Worm (Caenorhabditis elegans): ENCODE results near the gene enri-2.
A peak's percentile ranks its signal among the peaks of the same experiment; 100 is the strongest.

Gene enri-2

DNA sequence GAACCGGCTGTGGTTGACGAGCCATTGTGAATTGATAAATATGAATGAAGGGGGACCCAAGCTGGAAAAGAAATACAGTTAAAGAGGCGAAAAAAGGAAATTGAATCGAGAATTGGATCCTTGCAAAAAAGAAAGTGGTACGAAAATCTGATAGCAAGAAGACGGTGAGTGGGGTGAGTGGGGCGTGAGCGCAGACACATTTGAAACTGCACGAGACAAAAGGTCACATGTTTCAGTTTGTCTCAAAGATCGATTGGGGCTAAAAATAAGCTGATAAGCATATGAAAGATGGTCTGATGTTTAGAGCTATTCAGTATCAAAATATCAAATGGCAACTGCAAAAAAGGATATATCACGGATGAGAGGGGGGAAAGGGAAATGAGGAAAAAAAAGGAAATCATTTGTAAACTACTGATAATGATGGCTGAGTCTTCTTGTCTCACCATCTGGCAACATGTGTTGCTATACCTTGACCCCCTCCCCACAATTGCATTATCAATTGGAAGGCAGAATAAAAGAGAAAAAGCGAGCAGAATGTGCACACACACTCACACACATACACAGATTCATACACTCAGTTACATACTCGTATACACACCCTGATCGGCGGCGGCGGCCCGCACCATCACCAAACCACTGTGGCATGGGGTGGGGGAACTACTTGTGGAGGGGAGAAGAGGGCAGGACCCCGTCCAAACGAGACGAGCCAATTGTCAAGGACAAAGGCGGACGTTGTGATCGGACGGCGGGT, 41.7 kb upstream of the enri-2 start, which contains the start of gene M163.1:
TSS of gene M163.1 (minus strand) at position 25 of the 751 bp plus-strand sequence.
- TF ChIP-seq ceh-43 (GFP tag; optimal IDR thresholded peaks at IDR 0.05) (no peak), lin-32 (GFP tag; optimal IDR thresholded peaks at IDR 0.05) (peak; percentile 78), ham-2 (GFP tag; optimal IDR thresholded peaks at IDR 0.05) (peak; percentile 56), sptf-1 (tag; optimal IDR thresholded peaks at IDR 0.05) (peak; percentile 61), M03D4.4 (tag; optimal IDR thresholded peaks at IDR 0.05) (peak; percentile 59), tbx-8 (GFP tag; optimal IDR thresholded peaks at IDR 0.05) (peak; percentile 41), nhr-28 (tag; optimal IDR thresholded peaks at IDR 0.05) (no peak), mls-2 (tag; optimal IDR thresholded peaks at IDR 0.05) (peak; percentile 56), nhr-2 (tag; optimal IDR thresholded peaks at IDR 0.05) (peak; percentile 76), nhr-76 (tag; optimal IDR thresholded peaks at IDR 0.05) (no peak), hlh-1 (tag; optimal IDR thresholded peaks at IDR 0.05) (peak; percentile 66), drap-1 (GFP tag; optimal IDR thresholded peaks at IDR 0.05) (peak; percentile 35), ceh-83 (GFP tag; optimal IDR thresholded peaks at IDR 0.05) (peak; percentile 53), flh-1 (GFP tag; optimal IDR thresholded peaks at IDR 0.05) (no peak), unc-120 (tag; optimal IDR thresholded peaks at IDR 0.05; ENCODE audit: poor library complexity, severe bottlenecking) (peak; percentile 61), unc-62 (GFP tag; optimal IDR thresholded peaks at IDR 0.05) (peak; percentile 15), cnd-1 (tag; optimal IDR thresholded peaks at IDR 0.05) (peak; percentile 16), lsy-2 (tag; optimal IDR thresholded peaks at IDR 0.05) (no peak)

DNA sequence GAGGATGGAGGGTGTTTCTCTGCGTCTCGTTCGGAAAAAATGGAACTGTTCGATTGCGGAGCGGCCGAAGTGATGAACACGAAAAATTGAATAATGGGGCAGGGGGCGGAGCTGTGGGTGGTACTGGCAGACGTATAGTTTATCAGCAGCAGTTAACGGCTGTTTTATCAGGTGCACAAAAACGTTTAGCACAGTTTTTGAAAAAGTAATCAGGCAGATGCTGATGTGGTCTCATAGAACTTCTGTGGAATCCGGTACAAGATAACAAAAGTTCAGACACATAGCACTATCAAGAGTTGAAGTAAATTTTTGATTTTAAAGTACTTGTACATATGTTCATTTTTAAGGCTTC, 41.1 kb upstream of the enri-2 start:
- TF ChIP-seq nhr-28 (tag; optimal IDR thresholded peaks at IDR 0.05): no peak
- no peak for TF ChIP-seq unc-120 (tag; optimal IDR thresholded peaks at IDR 0.05; ENCODE audit: poor library complexity, severe bottlenecking)
- no peak for TF ChIP-seq nhr-237 (tag; optimal IDR thresholded peaks at IDR 0.05)

DNA sequence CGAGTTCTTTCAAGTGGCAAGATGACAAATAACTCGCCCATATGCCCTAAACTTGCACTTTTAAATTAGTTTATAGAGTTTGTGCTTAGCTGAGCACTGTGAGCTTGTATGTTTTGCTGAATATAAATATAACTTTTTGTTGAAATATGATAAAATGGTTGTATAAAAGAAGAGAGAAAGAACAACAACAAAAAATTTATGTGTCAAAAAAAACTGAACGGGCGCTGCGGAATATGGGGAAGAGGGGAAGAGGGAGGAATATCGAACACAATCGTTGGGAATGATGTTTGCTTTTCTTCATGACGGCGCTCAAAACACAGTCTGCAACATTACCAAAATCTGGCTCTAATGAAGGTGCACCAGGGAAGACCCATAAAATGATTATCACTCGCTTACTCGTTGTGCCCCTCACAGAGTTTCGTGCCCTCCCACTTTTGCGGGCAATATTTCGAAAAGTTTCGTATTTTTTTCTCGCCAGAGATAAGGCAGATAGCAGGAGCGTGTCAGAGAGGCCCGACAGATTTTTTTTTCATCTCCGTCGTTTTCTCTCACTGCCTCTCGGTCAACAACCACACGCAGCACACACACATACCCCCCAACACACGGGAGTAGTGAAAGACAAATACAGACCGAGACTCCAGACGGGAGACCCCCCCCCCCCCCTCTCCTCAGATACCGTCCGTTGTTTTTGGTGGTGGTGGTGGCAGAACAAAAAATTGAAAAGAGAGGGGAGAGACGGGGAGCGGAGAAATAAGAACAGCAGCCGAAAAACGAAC, 39.9 kb upstream of the enri-2 start:
- TF ChIP-seq unc-62 (GFP tag; optimal IDR thresholded peaks at IDR 0.05) (no peak), nhr-2 (tag; optimal IDR thresholded peaks at IDR 0.05) (no peak), cnd-1 (tag; optimal IDR thresholded peaks at IDR 0.05) (peak; percentile 10), unc-120 (tag; optimal IDR thresholded peaks at IDR 0.05; ENCODE audit: poor library complexity, severe bottlenecking) (no peak), elt-1 (tag; optimal IDR thresholded peaks at IDR 0.05; ENCODE audit: borderline replicate concordance, insufficient read depth) (no peak), elt-3 (tag; optimal IDR thresholded peaks at IDR 0.05) (no peak), mls-2 (tag; optimal IDR thresholded peaks at IDR 0.05) (no peak), M03D4.4 (tag; optimal IDR thresholded peaks at IDR 0.05) (peak; percentile 52), mab-5 (tag; optimal IDR thresholded peaks at IDR 0.05) (no peak)

DNA sequence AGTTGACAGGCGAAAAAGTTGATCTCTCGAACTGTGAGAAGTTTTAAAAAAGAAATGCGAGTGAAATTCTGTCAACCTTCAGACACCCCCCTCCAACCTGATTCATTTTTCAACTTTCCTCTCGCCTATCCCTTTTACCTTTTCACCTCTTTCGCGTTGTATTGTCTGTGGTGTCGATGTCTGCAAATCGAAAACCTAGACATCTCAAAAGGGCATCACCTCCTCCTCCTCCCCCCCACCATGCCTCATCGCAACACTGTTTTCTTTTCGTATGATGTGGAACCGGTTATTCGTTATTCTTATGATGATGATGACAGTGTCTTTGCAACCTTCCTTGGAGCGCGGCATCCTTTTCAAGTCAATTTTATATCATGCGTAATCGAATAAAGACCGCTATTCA, 37.7 kb upstream of the enri-2 start:
- no peak for TF ChIP-seq tbx-8 (GFP tag; optimal IDR thresholded peaks at IDR 0.05)
- no peak for TF ChIP-seq bed-3 (GFP tag; optimal IDR thresholded peaks at IDR 0.05)
- TF ChIP-seq nhr-237 (tag; optimal IDR thresholded peaks at IDR 0.05): no peak
- TF ChIP-seq elt-3 (tag; optimal IDR thresholded peaks at IDR 0.05): no peak
- TF ChIP-seq M03D4.4 (tag; optimal IDR thresholded peaks at IDR 0.05): no peak
- TF ChIP-seq mab-5 (tag; optimal IDR thresholded peaks at IDR 0.05): no peak
- no peak for TF ChIP-seq nhr-28 (tag; optimal IDR thresholded peaks at IDR 0.05)

DNA sequence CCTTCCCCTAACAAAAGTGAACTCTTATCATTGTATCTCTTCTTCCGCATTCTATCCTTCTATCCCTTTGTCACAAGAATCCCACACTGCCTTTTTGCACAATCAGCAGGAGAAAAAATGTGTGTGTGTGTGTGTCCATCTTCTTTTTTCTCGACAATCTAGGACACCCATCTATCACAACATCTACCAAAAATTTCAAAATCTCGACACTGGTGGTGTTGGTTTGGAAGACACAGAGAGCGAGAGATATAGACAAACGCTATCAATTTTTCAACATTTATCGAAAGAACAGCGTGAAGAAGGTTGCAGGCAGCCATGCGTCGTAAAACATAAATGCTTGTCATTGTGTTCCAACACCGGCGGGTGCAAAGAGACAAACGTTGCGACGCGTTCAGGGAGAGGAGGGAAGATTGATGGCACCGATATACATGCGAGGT, 36.8 kb upstream of the enri-2 start:
- TF ChIP-seq unc-120 (tag; optimal IDR thresholded peaks at IDR 0.05; ENCODE audit: poor library complexity, severe bottlenecking) (peak; percentile 43), ham-2 (GFP tag; optimal IDR thresholded peaks at IDR 0.05) (peak; percentile 32), lin-13 (tag; optimal IDR thresholded peaks at IDR 0.05) (no peak), ceh-39 (tag; optimal IDR thresholded peaks at IDR 0.05) (no peak), nhr-2 (tag; optimal IDR thresholded peaks at IDR 0.05) (no peak), mab-5 (tag; optimal IDR thresholded peaks at IDR 0.05) (no peak), unc-62 (GFP tag; optimal IDR thresholded peaks at IDR 0.05) (peak; percentile 83), elt-1 (tag; optimal IDR thresholded peaks at IDR 0.05; ENCODE audit: borderline replicate concordance, insufficient read depth) (no peak)

DNA sequence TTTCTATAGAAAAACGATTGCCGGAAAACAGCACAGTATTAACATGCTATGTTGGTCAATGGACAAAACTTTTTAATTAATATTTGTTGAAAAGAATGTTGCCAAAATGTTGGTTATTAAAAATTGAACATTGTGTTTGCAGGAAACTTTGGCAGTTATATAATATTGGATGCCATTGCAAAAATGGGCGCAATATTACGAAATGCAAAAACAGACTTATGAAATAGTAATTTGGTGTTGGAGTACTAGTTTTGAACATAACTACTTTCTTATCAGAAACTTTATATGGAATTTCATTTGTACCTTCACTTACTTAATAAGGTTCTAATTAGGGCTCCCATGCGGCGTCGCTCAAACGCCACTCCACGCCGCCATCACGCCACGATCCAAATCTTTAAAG, 35.3 kb upstream of the enri-2 start:
- TF ChIP-seq ceh-39 (tag; optimal IDR thresholded peaks at IDR 0.05) (no peak), lin-32 (GFP tag; optimal IDR thresholded peaks at IDR 0.05) (no peak)

All from whole organism, mixed stage, embryonic.